Worm (Caenorhabditis elegans) whole organism, early embryonic: Measurements from ENCODE around the gene fbxa-60.

Experiments used
- ama-1 ChIP-seq: fragments of 150-350 bp; optimal IDR thresholded peaks from 2 replicates; lab custom pipeline; 2014
- sea-1 ChIP-seq: fragments of 200-800 bp; sonication (Bioruptor generic); conservative IDR thresholded peaks from 2 replicates; pipeline ENCODE4 v1.3.6; 2022; ENCODE audit warnings: missing genetic modification characterization, missing compliant biosample characterization

DNA sequence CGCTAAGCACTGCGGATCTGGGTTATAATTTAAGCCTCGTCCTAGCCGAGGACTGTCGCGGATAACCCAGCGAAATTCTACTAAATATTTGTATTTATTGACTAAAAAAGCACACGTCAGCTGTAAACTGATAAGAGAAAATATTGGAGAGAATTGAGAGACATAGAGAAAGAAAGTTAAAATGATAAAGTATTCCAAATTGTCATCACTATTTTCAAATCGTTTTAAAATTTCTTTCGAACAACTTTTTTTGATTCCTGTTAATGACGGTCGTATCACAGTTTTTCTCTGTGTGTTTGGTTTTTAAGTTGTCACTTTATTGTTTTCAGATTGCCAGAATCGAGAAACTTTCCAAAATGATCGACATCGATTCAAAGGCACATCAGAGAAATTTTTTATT lies 15.8 kb upstream of the fbxa-60 start, which contains the start of gene fbxa-51:
- TF ChIP-seq ama-1 (lab: Kevin White, UChicago) (no peak), sea-1 (no peak)
